Worm (Caenorhabditis elegans): ENCODE results near the gene str-103.

- TF ChIP-seq med-1 (GFP tag; optimal IDR thresholded peaks at IDR 0.05; ENCODE audit: insufficient read depth) (no peak), ztf-29 (GFP tag; IDR thresholded peaks at IDR 0.05) (no peak), klf-2 (GFP tag; conservative IDR thresholded peaks at IDR 0.05) (no peak)
Observed at ce11 chrV:16114237-16114636, 4.3 kb downstream of the str-103 start, which contains the start of gene srxa-16.

All from whole organism, midembryonic.